Worm (Caenorhabditis elegans) whole organism, late embryonic: ENCODE results near the gene Y82E9BR.6.

Experiments used
- C08G9.2 ChIP-seq: sonication (generic microtip); optimal IDR thresholded peaks from 2 replicates; lab custom pipeline; 2016; ENCODE audit warnings: mild to moderate bottlenecking, missing genetic modification characterization, moderate library complexity, missing compliant biosample characterization
- K02D7.2 ChIP-seq: sonication (generic microtip); optimal IDR thresholded peaks from 2 replicates; lab custom pipeline; 2017; ENCODE audit warnings: mild to moderate bottlenecking, missing genetic modification characterization, missing compliant biosample characterization
- K09A11.1 ChIP-seq: sonication (generic microtip); optimal IDR thresholded peaks from 2 replicates; lab custom pipeline; 2017; ENCODE audit warnings: antibody characterized with exemption, mild to moderate bottlenecking, missing genetic modification characterization, missing compliant biosample characterization; ENCODE audit not compliant: insufficient read depth
- Y22D7AL.16 ChIP-seq: sonication (generic microtip); optimal IDR thresholded peaks from 2 replicates; lab custom pipeline; 2016; ENCODE audit warnings: missing genetic modification characterization, missing compliant biosample characterization
- ceh-14 ChIP-seq: sonication (generic microtip); optimal IDR thresholded peaks from 2 replicates; lab custom pipeline; 2016; ENCODE audit warnings: missing genotype, missing genetic modification characterization, missing compliant biosample characterization
- ceh-19 ChIP-seq: fragments of 200-800 bp; sonication (Bioruptor generic); optimal IDR thresholded peaks from 2 replicates; lab custom pipeline; 2018; ENCODE audit warnings: mild to moderate bottlenecking, missing genetic modification characterization, missing compliant biosample characterization
- ceh-24 ChIP-seq: sonication (generic microtip); optimal IDR thresholded peaks from 2 replicates; lab custom pipeline; 2016; ENCODE audit warnings: mild to moderate bottlenecking, missing genetic modification characterization, missing compliant biosample characterization
- ceh-30 ChIP-seq: fragments of 150-350 bp; optimal IDR thresholded peaks from 2 replicates; lab custom pipeline; 2014; ENCODE audit warnings: missing biosample characterization, missing genetic modification characterization
- ceh-34 ChIP-seq: sonication (generic microtip); optimal IDR thresholded peaks from 2 replicates; lab custom pipeline; 2016; ENCODE audit warnings: mild to moderate bottlenecking, missing genetic modification characterization, missing compliant biosample characterization
- ceh-6 ChIP-seq: fragments of 200-800 bp; sonication (Bioruptor generic); optimal IDR thresholded peaks from 2 replicates; lab custom pipeline; 2018; ENCODE audit warnings: mild to moderate bottlenecking, missing genetic modification characterization, missing compliant biosample characterization
- ceh-9 ChIP-seq: sonication (generic microtip); optimal IDR thresholded peaks from 2 replicates; lab custom pipeline; 2016; ENCODE audit warnings: mild to moderate bottlenecking, missing genetic modification characterization, inconsistent platforms, missing compliant biosample characterization
- dmd-4 ChIP-seq: sonication (generic microtip); optimal IDR thresholded peaks from 2 replicates; lab custom pipeline; 2016; ENCODE audit warnings: borderline replicate concordance, missing genetic modification characterization, missing compliant biosample characterization
- eyg-1 ChIP-seq: sonication (generic microtip); optimal IDR thresholded peaks from 2 replicates; lab custom pipeline; 2016; ENCODE audit warnings: missing genotype, missing genetic modification characterization, missing compliant biosample characterization
- fkh-10 ChIP-seq: fragments of 150-350 bp; optimal IDR thresholded peaks from 2 replicates; lab custom pipeline; 2014; ENCODE audit warnings: missing biosample characterization, missing genetic modification reagents, missing genetic modification characterization
- hlh-13 ChIP-seq: fragments of 200-800 bp; sonication (Bioruptor generic); optimal IDR thresholded peaks from 2 replicates; lab custom pipeline; 2018; ENCODE audit warnings: mild to moderate bottlenecking, missing genetic modification characterization, missing compliant biosample characterization
- hlh-30 ChIP-seq: sonication (generic microtip); optimal IDR thresholded peaks from 2 replicates; lab custom pipeline; 2017; ENCODE audit warnings: antibody characterized with exemption, missing genetic modification characterization, missing compliant biosample characterization; ENCODE audit not compliant: insufficient read depth
- hlh-8 ChIP-seq: sonication (generic microtip); optimal IDR thresholded peaks from 2 replicates; lab custom pipeline; 2016; ENCODE audit warnings: missing genotype, missing genetic modification characterization, missing compliant biosample characterization
- lim-6 ChIP-seq: sonication (generic microtip); optimal IDR thresholded peaks from 2 replicates; lab custom pipeline; 2016; ENCODE audit warnings: missing genetic modification characterization, missing compliant biosample characterization
- madf-2 ChIP-seq: sonication (generic microtip); optimal IDR thresholded peaks from 2 replicates; lab custom pipeline; 2017; ENCODE audit warnings: missing genetic modification characterization, missing compliant biosample characterization
- nhr-11 ChIP-seq: fragments of 150-350 bp; optimal IDR thresholded peaks from 2 replicates; lab custom pipeline; 2014; ENCODE audit warnings: missing biosample characterization, missing genetic modification characterization
- npax-4 ChIP-seq: sonication (generic microtip); optimal IDR thresholded peaks from 2 replicates; lab custom pipeline; 2016; ENCODE audit warnings: missing genetic modification characterization, missing compliant biosample characterization
- pag-3 ChIP-seq: sonication (generic microtip); optimal IDR thresholded peaks from 2 replicates; lab custom pipeline; 2016; ENCODE audit warnings: missing compliant biosample characterization, missing genetic modification characterization, borderline replicate concordance
- pat-9 ChIP-seq: fragments of 200-800 bp; sonication (Bioruptor generic); optimal IDR thresholded peaks from 2 replicates; lab custom pipeline; 2018; ENCODE audit warnings: mild to moderate bottlenecking, missing genetic modification characterization, moderate library complexity, missing compliant biosample characterization
- pha-4 ChIP-seq: fragments of 150-350 bp; optimal IDR thresholded peaks from 2 replicates; lab custom pipeline; 2018; ENCODE audit warnings: missing biosample characterization, missing genetic modification reagents, missing genetic modification characterization
- pqm-1 ChIP-seq: sonication (generic microtip); optimal IDR thresholded peaks from 2 replicates; lab custom pipeline; 2016; ENCODE audit warnings: missing genetic modification characterization, missing compliant biosample characterization
- rnt-1 ChIP-seq: sonication (generic microtip); optimal IDR thresholded peaks from 2 replicates; lab custom pipeline; 2016; ENCODE audit warnings: missing genetic modification characterization, missing compliant biosample characterization
- sdc-2 ChIP-seq: sonication (generic microtip); optimal IDR thresholded peaks from 2 replicates; lab custom pipeline; 2016; ENCODE audit warnings: missing genotype, missing genetic modification characterization, missing compliant biosample characterization
- sox-4 ChIP-seq: sonication (generic microtip); optimal IDR thresholded peaks from 2 replicates; lab custom pipeline; 2017; ENCODE audit warnings: mild to moderate bottlenecking, missing genetic modification characterization, inconsistent platforms, missing compliant biosample characterization
- syd-9 ChIP-seq: sonication (generic microtip); optimal IDR thresholded peaks from 2 replicates; lab custom pipeline; 2016; ENCODE audit warnings: mild to moderate bottlenecking, missing genetic modification characterization, moderate library complexity, missing compliant biosample characterization
- tbx-7 ChIP-seq: sonication (generic microtip); optimal IDR thresholded peaks from 2 replicates; lab custom pipeline; 2016; ENCODE audit warnings: missing genotype, missing genetic modification characterization, missing compliant biosample characterization
- ttx-3 ChIP-seq: sonication (generic microtip); optimal IDR thresholded peaks from 2 replicates; lab custom pipeline; 2016; ENCODE audit warnings: missing genetic modification reagents, missing genetic modification characterization, missing compliant biosample characterization
- unc-3 ChIP-seq, 2 experiments: fragments of 200-800 bp in 1 of 2; sonication (Bioruptor generic) in 1 of 2; sonication (generic microtip) in 1 of 2; conservative IDR thresholded peaks in 1 of 2; optimal IDR thresholded peaks in 1 of 2; 2 replicates each; pipeline versions ENCODE4 v1.3.6 to Lab custom; 2016 to 2022; ENCODE audit warnings: missing compliant biosample characterization in 2 of 2, missing genetic modification characterization in 2 of 2, missing genetic modification reagents in 1 of 2
- unc-42 ChIP-seq: sonication (generic microtip); optimal IDR thresholded peaks from 2 replicates; lab custom pipeline; 2016; ENCODE audit warnings: missing genotype, missing genetic modification characterization, missing compliant biosample characterization
- unc-86 ChIP-seq: sonication (generic microtip); optimal IDR thresholded peaks from 2 replicates; lab custom pipeline; 2016; ENCODE audit warnings: missing genetic modification characterization, missing compliant biosample characterization

The Y82E9BR.6 gene

ce11 chrIII:1424305-1424704, 43.3 kb downstream of the Y82E9BR.6 start (continued):
- TF ChIP-seq fkh-10 (GFP tag; lab: Kevin White, UChicago) (no peak), pqm-1 (tag; lab: Kevin White, UChicago) (peak; percentile 47), ceh-9 (peak; percentile 38), ceh-24 (tag; lab: Kevin White, UChicago) (peak; percentile 66), unc-3 (GFP tag; conservative IDR thresholded peaks at IDR 0.05; lab: Robert Waterston, UW) (peak; percentile 75), unc-3 (tag; optimal IDR thresholded peaks at IDR 0.05; lab: Kevin White, UChicago) (peak; percentile 48), hlh-30 (tag; lab: Kevin White, UChicago) (no peak), hlh-8 (tag; lab: Kevin White, UChicago) (no peak), K02D7.2 (tag; lab: Kevin White, UChicago) (peak; percentile 57), eyg-1 (tag; lab: Kevin White, UChicago) (no peak), lim-6 (peak; percentile 20), npax-4 (peak; percentile 49), unc-42 (tag; lab: Kevin White, UChicago) (peak; percentile 37), rnt-1 (tag; lab: Kevin White, UChicago) (peak; percentile 47), ceh-6 (GFP tag; lab: Kevin White, UChicago) (peak; percentile 56), ceh-14 (tag; lab: Kevin White, UChicago) (peak; percentile 64)

ce11 chrIII:1427126-1427525, 46.1 kb downstream of the Y82E9BR.6 start, which contains the start of gene lelo-2:
lelo-2 (minus strand) TSS chrIII:1427226.
- TF ChIP-seq unc-86 (tag; lab: Kevin White, UChicago) (no peak), ceh-24 (tag; lab: Kevin White, UChicago) (no peak), sdc-2 (tag; lab: Kevin White, UChicago) (no peak)

- TF ChIP-seq syd-9 (tag; lab: Kevin White, UChicago) (no peak), pag-3 (no peak), sox-4 (tag; lab: Kevin White, UChicago) (no peak), nhr-11 (tag; lab: Kevin White, UChicago) (no peak), K09A11.1 (tag; lab: Kevin White, UChicago) (no peak), ceh-34 (no peak), ceh-14 (tag; lab: Kevin White, UChicago) (no peak), ceh-30 (tag; lab: Kevin White, UChicago) (no peak), hlh-13 (GFP tag; lab: Kevin White, UChicago) (no peak), Y22D7AL.16 (no peak), ttx-3 (tag; lab: Kevin White, UChicago) (no peak), ceh-19 (no peak), pha-4 (tag; lab: Kevin White, UChicago) (no peak), rnt-1 (tag; lab: Kevin White, UChicago) (no peak), ceh-24 (tag; lab: Kevin White, UChicago) (no peak), madf-2 (tag; lab: Kevin White, UChicago) (no peak), dmd-4 (tag; lab: Kevin White, UChicago) (no peak), C08G9.2 (tag; lab: Kevin White, UChicago) (no peak), fkh-10 (GFP tag; lab: Kevin White, UChicago) (no peak), tbx-7 (tag; lab: Kevin White, UChicago) (no peak)
These were observed 47.4 kb downstream of the Y82E9BR.6 start for ce11 chrIII:1428448-1428847.

ce11 chrIII:1429275-1429674, 48.3 kb downstream of the Y82E9BR.6 start:
- TF ChIP-seq sox-4 (tag; lab: Kevin White, UChicago) (no peak), pat-9 (tag; lab: Kevin White, UChicago) (no peak), ceh-34 (no peak)
